Worm (Caenorhabditis elegans) whole organism, young adult: ENCODE results near the gene F09G8.10.

ENCODE experiments used
- B0261.1 ChIP-seq: sonication (generic microtip); optimal IDR thresholded peaks from 2 replicates; lab custom pipeline; 2016; ENCODE audit warnings: mild to moderate bottlenecking, missing genetic modification characterization, moderate library complexity, missing compliant biosample characterization
- C06A6.2 ChIP-seq: fragments of 200-800 bp; sonication (Bioruptor generic); conservative IDR thresholded peaks from 2 replicates; pipeline ENCODE4 v1.3.6; 2022; ENCODE audit warnings: missing genetic modification characterization, missing compliant biosample characterization
- D2030.7 ChIP-seq: fragments of 200-800 bp; sonication (Bioruptor generic); IDR thresholded peaks from 2 replicates; pipeline ENCODE4 v1.3.6; 2022; ENCODE audit warnings: missing genetic modification reagents, missing genetic modification characterization, missing compliant biosample characterization
- F39B2.1 ChIP-seq: fragments of 200-800 bp; sonication (Bioruptor generic); IDR thresholded peaks from 2 replicates; pipeline ENCODE4 v1.3.6; 2022; ENCODE audit warnings: missing genetic modification reagents, missing genetic modification characterization, missing compliant biosample characterization
- K11D2.4 ChIP-seq: fragments of 200-800 bp; sonication (Bioruptor generic); IDR thresholded peaks from 2 replicates; pipeline ENCODE4 v1.3.6; 2022; ENCODE audit warnings: missing genetic modification reagents, missing genetic modification characterization, missing compliant biosample characterization
- K12H6.12 ChIP-seq: fragments of 200-800 bp; sonication (Bioruptor generic); optimal IDR thresholded peaks from 2 replicates; lab custom pipeline; 2018; ENCODE audit warnings: mild to moderate bottlenecking, missing genetic modification characterization, missing compliant biosample characterization
- Y53G8AR.9 ChIP-seq: fragments of 200-800 bp; sonication (Bioruptor generic); conservative IDR thresholded peaks from 2 replicates; pipeline ENCODE4 v1.3.6; 2022; ENCODE audit warnings: missing genetic modification reagents, missing genetic modification characterization, missing compliant biosample characterization
- Y95B8A.8 ChIP-seq: fragments of 200-800 bp; sonication (Bioruptor generic); IDR thresholded peaks from 2 replicates; pipeline ENCODE4 v1.3.6; 2022; ENCODE audit warnings: missing genetic modification reagents, missing genetic modification characterization, missing compliant biosample characterization
- ZK185.1 ChIP-seq: sonication (generic microtip); optimal IDR thresholded peaks from 2 replicates; lab custom pipeline; 2016; ENCODE audit warnings: mild to moderate bottlenecking, missing genetic modification characterization, missing compliant biosample characterization; ENCODE audit not compliant: poor library complexity, severe bottlenecking
- atf-7 ChIP-seq: sonication (generic microtip); optimal IDR thresholded peaks from 2 replicates; lab custom pipeline; 2017; ENCODE audit warnings: mild to moderate bottlenecking, missing genetic modification characterization, missing compliant biosample characterization
- attf-3 ChIP-seq: fragments of 200-800 bp; sonication (Bioruptor generic); conservative IDR thresholded peaks from 2 replicates; pipeline ENCODE4 v1.3.6; 2022; ENCODE audit warnings: missing genetic modification reagents, missing genetic modification characterization, missing compliant biosample characterization
- attf-6 ChIP-seq: fragments of 200-800 bp; sonication (Bioruptor generic); IDR thresholded peaks from 2 replicates; pipeline ENCODE4 v1.3.6; 2022; ENCODE audit warnings: missing genetic modification reagents, missing genetic modification characterization, missing compliant biosample characterization
- bed-2 ChIP-seq: fragments of 200-800 bp; sonication (Bioruptor generic); IDR thresholded peaks from 2 replicates; pipeline ENCODE4 v1.3.6; 2022; ENCODE audit warnings: missing genetic modification reagents, missing genetic modification characterization, missing compliant biosample characterization
- cebp-1 ChIP-seq, 2 experiments: fragments of 200-800 bp in 1 of 2; sonication (Bioruptor generic) in 1 of 2; sonication (generic microtip) in 1 of 2; IDR thresholded peaks in 1 of 2; optimal IDR thresholded peaks in 1 of 2; 2 replicates each; pipeline versions ENCODE4 v1.3.6 to Lab custom; 2017 to 2022; ENCODE audit warnings: missing compliant biosample characterization in 2 of 2, missing genetic modification characterization in 2 of 2, mild to moderate bottlenecking in 1 of 2, missing genetic modification reagents in 1 of 2, moderate library complexity in 1 of 2
- cebp-2 ChIP-seq: fragments of 200-800 bp; sonication (Bioruptor generic); IDR thresholded peaks from 2 replicates; pipeline ENCODE4 v1.3.6; 2022; ENCODE audit warnings: missing genetic modification characterization, missing compliant biosample characterization
- ceh-27 ChIP-seq: fragments of 200-800 bp; sonication (Bioruptor generic); optimal IDR thresholded peaks from 2 replicates; lab custom pipeline; 2018; ENCODE audit warnings: mild to moderate bottlenecking, missing genetic modification characterization, moderate library complexity, missing compliant biosample characterization
- ceh-40 ChIP-seq: fragments of 200-800 bp; sonication (Bioruptor generic); IDR thresholded peaks from 2 replicates; pipeline ENCODE4 v1.3.6; 2022; ENCODE audit warnings: missing genetic modification characterization, missing compliant biosample characterization
- ceh-79 ChIP-seq: sonication (generic microtip); optimal IDR thresholded peaks from 2 replicates; lab custom pipeline; 2017; ENCODE audit warnings: mild to moderate bottlenecking, missing genetic modification characterization, missing compliant biosample characterization
- ceh-91 ChIP-seq: fragments of 200-800 bp; sonication (Bioruptor generic); IDR thresholded peaks from 2 replicates; pipeline ENCODE4 v1.3.6; 2022; ENCODE audit warnings: missing genetic modification reagents, missing genetic modification characterization, missing compliant biosample characterization
- chd-7 ChIP-seq: sonication (generic microtip); optimal IDR thresholded peaks from 2 replicates; lab custom pipeline; 2016; ENCODE audit warnings: mild to moderate bottlenecking, missing genetic modification characterization, moderate library complexity, missing compliant biosample characterization
- dox-1 ChIP-seq: fragments of 200-800 bp; sonication (Bioruptor generic); IDR thresholded peaks from 2 replicates; pipeline ENCODE4 v1.3.6; 2022; ENCODE audit warnings: missing genetic modification reagents, missing genetic modification characterization, missing compliant biosample characterization
- dpff-1 ChIP-seq: sonication (generic microtip); optimal IDR thresholded peaks from 2 replicates; lab custom pipeline; 2017; ENCODE audit warnings: mild to moderate bottlenecking, missing genetic modification characterization, missing compliant biosample characterization
- dpl-1 ChIP-seq: fragments of 150-350 bp; optimal IDR thresholded peaks from 2 replicates; lab custom pipeline; 2014; ENCODE audit warnings: missing biosample characterization, missing genetic modification reagents, missing genetic modification characterization
- egrh-3 ChIP-seq: fragments of 200-800 bp; sonication (Bioruptor generic); IDR thresholded peaks from 2 replicates; pipeline ENCODE4 v1.3.6; 2022; ENCODE audit warnings: missing genetic modification reagents, missing genetic modification characterization, missing compliant biosample characterization
- ekl-4 ChIP-seq: fragments of 200-800 bp; sonication (Bioruptor generic); IDR thresholded peaks from 2 replicates; pipeline ENCODE4 v1.3.6; 2022; ENCODE audit warnings: missing genetic modification reagents, missing genetic modification characterization, missing compliant biosample characterization
- him-1 ChIP-seq: sonication (generic microtip); optimal IDR thresholded peaks from 2 replicates; lab custom pipeline; 2016; ENCODE audit warnings: missing genotype, missing genetic modification reagents, missing genetic modification characterization, missing compliant biosample characterization
- hmg-1.2 ChIP-seq: fragments of 200-800 bp; sonication (Bioruptor generic); IDR thresholded peaks from 2 replicates; pipeline ENCODE4 v1.3.6; 2022; ENCODE audit warnings: missing genetic modification reagents, missing genetic modification characterization, missing compliant biosample characterization
- hmg-20 ChIP-seq: fragments of 200-800 bp; sonication (Bioruptor generic); IDR thresholded peaks from 2 replicates; pipeline ENCODE4 v1.3.6; 2022; ENCODE audit warnings: missing genetic modification reagents, missing genetic modification characterization, missing compliant biosample characterization
- let-526 ChIP-seq: fragments of 200-800 bp; sonication (Bioruptor generic); IDR thresholded peaks from 2 replicates; pipeline ENCODE4 v1.3.6; 2022; ENCODE audit warnings: missing genetic modification reagents, missing genetic modification characterization, missing compliant biosample characterization
- lir-1 ChIP-seq: fragments of 200-800 bp; sonication (Bioruptor generic); conservative IDR thresholded peaks from 2 replicates; pipeline ENCODE4 v1.3.6; 2022; ENCODE audit warnings: missing genetic modification reagents, missing genetic modification characterization, missing compliant biosample characterization
- madf-10 ChIP-seq: sonication (generic microtip); optimal IDR thresholded peaks from 2 replicates; lab custom pipeline; 2016; ENCODE audit warnings: mild to moderate bottlenecking, missing genetic modification characterization, missing compliant biosample characterization
- madf-6 ChIP-seq: fragments of 200-800 bp; sonication (Bioruptor generic); IDR thresholded peaks from 2 replicates; pipeline ENCODE4 v1.3.6; 2022; ENCODE audit warnings: missing genetic modification reagents, missing genetic modification characterization, missing compliant biosample characterization
- mcd-1 ChIP-seq: fragments of 200-800 bp; sonication (Bioruptor generic); IDR thresholded peaks from 2 replicates; pipeline ENCODE4 v1.3.6; 2022; ENCODE audit warnings: missing genetic modification reagents, missing genetic modification characterization, missing compliant biosample characterization
- mel-28 ChIP-seq: sonication (generic microtip); optimal IDR thresholded peaks from 2 replicates; lab custom pipeline; 2016; ENCODE audit warnings: borderline replicate concordance, mild to moderate bottlenecking, missing genetic modification characterization, missing compliant biosample characterization
- nfyb-1 ChIP-seq: fragments of 200-800 bp; sonication (Bioruptor generic); IDR thresholded peaks from 2 replicates; pipeline ENCODE4 v1.3.6; 2022; ENCODE audit warnings: missing genetic modification reagents, missing genetic modification characterization, missing compliant biosample characterization
- nhr-120 ChIP-seq: fragments of 200-800 bp; sonication (Bioruptor generic); IDR thresholded peaks from 2 replicates; pipeline ENCODE4 v1.3.6; 2022; ENCODE audit warnings: missing genetic modification characterization, missing compliant biosample characterization
- pbrm-1 ChIP-seq: fragments of 200-800 bp; sonication (Bioruptor generic); IDR thresholded peaks from 2 replicates; pipeline ENCODE4 v1.3.6; 2022; ENCODE audit warnings: missing genetic modification reagents, missing genetic modification characterization, missing compliant biosample characterization
- rcor-1 ChIP-seq: fragments of 200-800 bp; sonication (Bioruptor generic); IDR thresholded peaks from 2 replicates; pipeline ENCODE4 v1.3.6; 2022; ENCODE audit warnings: missing genetic modification reagents, missing genetic modification characterization, missing compliant biosample characterization
- repo-1 ChIP-seq: sonication (generic microtip); optimal IDR thresholded peaks from 2 replicates; lab custom pipeline; 2017; ENCODE audit warnings: mild to moderate bottlenecking, missing genetic modification characterization, missing compliant biosample characterization
- snpc-1.3 ChIP-seq: sonication (generic microtip); optimal IDR thresholded peaks from 2 replicates; lab custom pipeline; 2017; ENCODE audit warnings: missing genetic modification characterization, mild to moderate bottlenecking, missing compliant biosample characterization, antibody characterized with exemption, moderate library complexity, missing genotype, missing genetic modification reagents; ENCODE audit not compliant: insufficient read depth
- tbp1 ChIP-seq: fragments of 200-800 bp; sonication (Bioruptor generic); optimal IDR thresholded peaks from 2 replicates; lab custom pipeline; 2018; ENCODE audit warnings: mild to moderate bottlenecking, missing genetic modification characterization, missing compliant biosample characterization
- ztf-18 ChIP-seq: sonication (generic microtip); optimal IDR thresholded peaks from 2 replicates; lab custom pipeline; 2016; ENCODE audit warnings: missing genotype, mild to moderate bottlenecking, missing genetic modification characterization, missing compliant biosample characterization
- ztf-25 ChIP-seq: fragments of 200-800 bp; sonication (Bioruptor generic); IDR thresholded peaks from 2 replicates; pipeline ENCODE4 v1.3.6; 2022; ENCODE audit warnings: missing genetic modification reagents, missing genetic modification characterization, missing compliant biosample characterization
- ztf-3 ChIP-seq: fragments of 200-800 bp; sonication (Bioruptor generic); optimal IDR thresholded peaks from 2 replicates; lab custom pipeline; 2018; ENCODE audit warnings: mild to moderate bottlenecking, missing genetic modification characterization, missing compliant biosample characterization
- ztf-6 ChIP-seq: fragments of 200-800 bp; sonication (Bioruptor generic); IDR thresholded peaks from 2 replicates; pipeline ENCODE4 v1.3.6; 2022; ENCODE audit warnings: missing genetic modification reagents, missing genetic modification characterization, missing compliant biosample characterization

Gene F09G8.10

DNA sequence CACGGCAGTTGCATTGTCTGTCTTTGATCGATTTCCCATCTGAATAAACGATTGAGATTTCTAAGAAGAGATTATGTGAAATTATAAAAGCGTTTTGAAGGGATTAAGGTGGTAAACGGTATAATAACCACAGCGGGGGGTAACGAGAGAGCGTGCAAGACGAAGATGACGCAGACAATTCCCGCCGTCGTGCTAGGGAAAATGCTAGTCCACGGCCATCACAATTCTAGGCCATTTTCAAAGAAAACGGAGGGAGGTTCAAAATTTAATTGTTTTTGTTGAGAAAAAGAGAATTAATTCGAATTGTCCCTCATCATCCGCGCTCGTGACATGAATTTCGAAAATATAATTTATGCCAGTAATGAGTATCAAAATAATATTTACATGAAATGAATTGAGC is 47.1 kb upstream of the F09G8.10 start, which contains the start of gene F10E9.11 (continued):
- TF ChIP-seq madf-10 (tag; lab: Kevin White, UChicago) = peak; percentile 66
- peak; percentile 84 for TF ChIP-seq madf-6 (GFP tag; lab: Robert Waterston, UW)
- TF ChIP-seq chd-7 (tag; lab: Kevin White, UChicago) = peak; percentile 36
- TF ChIP-seq D2030.7 = peak; percentile 70
- peak; percentile 39 for TF ChIP-seq ztf-18
- peak; percentile 62; the same call in 1 of the 2 replicates for TF ChIP-seq Y53G8AR.9 (GFP tag; lab: Robert Waterston, UW)
- TF ChIP-seq nfyb-1 (GFP tag; lab: Robert Waterston, UW) = peak; percentile 64
- peak; percentile 95 for TF ChIP-seq ceh-27 (GFP tag; lab: Kevin White, UChicago)
- TF ChIP-seq hmg-20 (GFP tag; lab: Robert Waterston, UW) = peak; percentile 44; the same call in 1 of the 2 replicates
- TF ChIP-seq ztf-3 (GFP tag; lab: Kevin White, UChicago) = no peak
- peak; percentile 57 for TF ChIP-seq tbp1 (GFP tag; lab: Kevin White, UChicago)
- TF ChIP-seq cebp-2 (GFP tag; lab: Robert Waterston, UW) = no peak
- TF ChIP-seq ceh-40 (GFP tag; lab: Robert Waterston, UW) = 0 out of 2 replicates have a peak, but pooled peaks have one; percentile 43
- no peak for TF ChIP-seq ceh-79 (tag; lab: Kevin White, UChicago)
- no peak for TF ChIP-seq repo-1
- TF ChIP-seq let-526 (GFP tag; lab: Robert Waterston, UW) = peak; percentile 81
- peak; percentile 96 for TF ChIP-seq hmg-1.2 (GFP tag; lab: Robert Waterston, UW)
- TF ChIP-seq snpc-1.3 (tag; lab: Kevin White, UChicago) = peak; percentile 43
- 0 out of 2 replicates have a peak, but pooled peaks have one; percentile 55 for TF ChIP-seq ztf-25 (GFP tag; lab: Robert Waterston, UW)
- peak; percentile 58; the same call in 1 of the 2 replicates for TF ChIP-seq K11D2.4
- TF ChIP-seq ceh-91 (GFP tag; lab: Robert Waterston, UW) = 0 out of 2 replicates have a peak, but pooled peaks have one; percentile 55
- peak; percentile 57 for TF ChIP-seq K12H6.12 (tag; lab: Kevin White, UChicago)
- TF ChIP-seq atf-7 = no peak
- peak; percentile 62 for TF ChIP-seq ekl-4
- no peak for TF ChIP-seq attf-6
- TF ChIP-seq dox-1 (GFP tag; lab: Robert Waterston, UW) = peak; percentile 92
- TF ChIP-seq ztf-6 (GFP tag; lab: Robert Waterston, UW) = peak; percentile 72; the same call in 1 of the 2 replicates
- TF ChIP-seq rcor-1 (GFP tag; lab: Robert Waterston, UW) = peak; percentile 82
- no peak for TF ChIP-seq F39B2.1 (GFP tag; lab: Robert Waterston, UW)
- TF ChIP-seq B0261.1 (tag; lab: Kevin White, UChicago) = no peak
- TF ChIP-seq lir-1 (GFP tag; lab: Robert Waterston, UW) = peak; percentile 82
- TF ChIP-seq cebp-1 (GFP tag; IDR thresholded peaks at IDR 0.05; lab: Robert Waterston, UW) = 0 out of 2 replicates have a peak, but pooled peaks have one; percentile 25
- TF ChIP-seq cebp-1 (tag; optimal IDR thresholded peaks at IDR 0.05; lab: Kevin White, UChicago) = no peak
- no peak for TF ChIP-seq mel-28 (tag; lab: Kevin White, UChicago)
- peak; percentile 88 for TF ChIP-seq dpl-1
- peak; percentile 63 for TF ChIP-seq him-1 (tag; lab: Kevin White, UChicago)
- TF ChIP-seq nhr-120 (GFP tag; lab: Robert Waterston, UW) = no peak
- peak; percentile 78 for TF ChIP-seq pbrm-1 (GFP tag; lab: Robert Waterston, UW)
- 0 out of 2 replicates have a peak, but pooled peaks have one; percentile 14 for TF ChIP-seq egrh-3 (GFP tag; lab: Robert Waterston, UW)
- peak; percentile 83; the same call in 1 of the 2 replicates for TF ChIP-seq bed-2 (GFP tag; lab: Robert Waterston, UW)
- no peak for TF ChIP-seq C06A6.2
- peak; percentile 71 for TF ChIP-seq mcd-1 (GFP tag; lab: Robert Waterston, UW)
- TF ChIP-seq attf-3 (GFP tag; lab: Robert Waterston, UW) = peak; percentile 73
- TF ChIP-seq Y95B8A.8 (GFP tag; lab: Robert Waterston, UW) = peak; percentile 58; the same call in 1 of the 2 replicates
- TF ChIP-seq ZK185.1 (tag; lab: Kevin White, UChicago) = peak; percentile 88
- TF ChIP-seq dpff-1 (tag; lab: Kevin White, UChicago) = no peak
